Worm (Caenorhabditis elegans): ENCODE results near the gene rod-1.
A peak's percentile ranks its signal among the peaks of the same experiment; 100 is the strongest.

Gene rod-1

DNA sequence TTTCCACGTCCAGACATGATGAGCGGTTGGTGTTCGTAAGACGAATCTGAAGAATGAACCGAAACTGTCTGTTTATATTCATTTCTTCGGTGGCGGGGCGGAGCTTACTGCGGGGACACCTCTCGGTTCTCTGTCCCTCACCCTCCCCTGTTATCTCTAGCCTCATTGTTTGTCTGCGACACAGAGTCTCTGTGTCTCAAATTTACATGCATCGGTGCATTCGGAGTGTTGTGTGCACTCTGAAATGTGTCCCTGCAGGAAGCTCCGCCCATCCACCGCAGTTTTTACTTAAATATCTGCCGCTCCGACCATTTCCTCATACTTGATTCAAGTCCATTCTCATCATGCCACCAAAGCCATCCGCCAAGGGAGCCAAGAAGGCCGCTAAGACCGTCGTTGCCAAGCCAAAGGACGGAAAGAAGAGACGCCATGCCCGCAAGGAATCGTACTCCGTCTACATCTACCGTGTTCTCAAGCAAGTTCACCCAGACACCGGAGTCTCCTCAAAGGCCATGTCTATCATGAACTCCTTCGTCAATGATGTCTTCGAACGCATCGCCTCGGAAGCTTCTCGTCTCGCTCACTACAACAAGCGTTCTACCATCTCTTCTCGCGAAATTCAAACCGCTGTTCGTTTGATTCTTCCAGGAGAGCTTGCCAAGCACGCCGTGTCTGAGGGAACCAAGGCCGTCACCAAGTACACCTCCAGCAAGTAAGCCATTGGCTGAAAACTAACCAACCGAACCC is 8.1 kb downstream of the rod-1 start, which contains the start of the genes his-61 and his-62 (continued):
- TF ChIP-seq ets-4 (GFP tag; optimal IDR thresholded peaks at IDR 0.05) (no peak), D2030.7 (GFP tag; IDR thresholded peaks at IDR 0.05) (peak; percentile 68), F10E7.11 (tag; optimal IDR thresholded peaks at IDR 0.05) (no peak), repo-1 (tag; optimal IDR thresholded peaks at IDR 0.05) (no peak), atf-7 (tag; optimal IDR thresholded peaks at IDR 0.05) (no peak), ztf-3 (GFP tag; optimal IDR thresholded peaks at IDR 0.05) (no peak), lsy-27 (tag; optimal IDR thresholded peaks at IDR 0.05; ENCODE audit: borderline replicate concordance, insufficient read depth) (no peak), egl-44 (GFP tag; IDR thresholded peaks at IDR 0.05) (0 out of 2 replicates have a peak, but pooled peaks have one; percentile 58), Y53F4B.3 (GFP tag; IDR thresholded peaks at IDR 0.05) (no peak), mel-28 (tag; optimal IDR thresholded peaks at IDR 0.05; ENCODE audit: borderline replicate concordance) (no peak), F57C9.4 (tag; optimal IDR thresholded peaks at IDR 0.05) (no peak), tlf-1 (GFP tag; optimal IDR thresholded peaks at IDR 0.05) (peak; percentile 23), attf-6 (GFP tag; IDR thresholded peaks at IDR 0.05) (peak; percentile 80; the same call in 1 of the 2 replicates), K11D2.4 (GFP tag; IDR thresholded peaks at IDR 0.05) (no peak), let-607 (tag; optimal IDR thresholded peaks at IDR 0.05) (no peak), mes-4 (tag; optimal IDR thresholded peaks at IDR 0.05) (no peak), hrde-1 (tag; optimal IDR thresholded peaks at IDR 0.05; ENCODE audit: borderline replicate concordance) (peak; percentile 20), dpff-1 (tag; optimal IDR thresholded peaks at IDR 0.05) (no peak), him-1 (tag; optimal IDR thresholded peaks at IDR 0.05) (no peak), madf-3 (GFP tag; IDR thresholded peaks at IDR 0.05) (no peak; the same call in none of the 2 replicates), attf-5 (GFP tag; optimal IDR thresholded peaks at IDR 0.05) (no peak), rec-8 (tag; optimal IDR thresholded peaks at IDR 0.05) (no peak), nhr-80 (tag; optimal IDR thresholded peaks at IDR 0.05) (peak; percentile 73), nhr-120 (GFP tag; IDR thresholded peaks at IDR 0.05) (no peak), mcd-1 (GFP tag; IDR thresholded peaks at IDR 0.05) (peak; percentile 51), tbx-9 (tag; optimal IDR thresholded peaks at IDR 0.05; ENCODE audit: borderline replicate concordance) (no peak), hlh-26 (GFP tag; conservative IDR thresholded peaks at IDR 0.05) (no peak), cebp-1 (GFP tag; IDR thresholded peaks at IDR 0.05) (no peak), cebp-1 (tag; optimal IDR thresholded peaks at IDR 0.05) (peak; percentile 6), pha-4 (tag; optimal IDR thresholded peaks at IDR 0.05) (no peak), gei-17 (GFP tag; optimal IDR thresholded peaks at IDR 0.05) (no peak), ztf-25 (GFP tag; IDR thresholded peaks at IDR 0.05) (no peak), die-1 (tag; optimal IDR thresholded peaks at IDR 0.05) (no peak), ztf-18 (tag; optimal IDR thresholded peaks at IDR 0.05) (peak; percentile 29), C06A6.2 (GFP tag; conservative IDR thresholded peaks at IDR 0.05) (no peak), ama-1 (optimal IDR thresholded peaks at IDR 0.05) (no peak), ama-1 (GFP tag; optimal IDR thresholded peaks at IDR 0.05) (no peak), ceh-58 (GFP tag; IDR thresholded peaks at IDR 0.05) (no peak), egl-18 (GFP tag; IDR thresholded peaks at IDR 0.05) (no peak), let-526 (GFP tag; IDR thresholded peaks at IDR 0.05) (no peak), unc-130 (GFP tag; optimal IDR thresholded peaks at IDR 0.05) (no peak), attf-3 (GFP tag; conservative IDR thresholded peaks at IDR 0.05) (no peak), nfyb-1 (GFP tag; IDR thresholded peaks at IDR 0.05) (0 out of 2 replicates have a peak, but pooled peaks have one; percentile 22), ceh-79 (tag; optimal IDR thresholded peaks at IDR 0.05) (no peak), hlh-12 (tag; optimal IDR thresholded peaks at IDR 0.05) (no peak), C17E4.6 (GFP tag; IDR thresholded peaks at IDR 0.05) (peak; percentile 32; the same call in 1 of the 2 replicates), F39B2.1 (GFP tag; IDR thresholded peaks at IDR 0.05) (peak; percentile 98), B0019.2 (GFP tag; conservative IDR thresholded peaks at IDR 0.05) (no peak)

Data from whole organism, young adult.